Worm (Caenorhabditis elegans) whole organism, L4/young adult: ENCODE results near the gene Y41D4B.15.

Experiments
- W03F9.2 ChIP-seq: fragments of 150-350 bp; optimal IDR thresholded peaks from 2 replicates; lab custom pipeline; 2014; ENCODE audit warnings: missing biosample characterization, missing genetic modification characterization
- dao-5 ChIP-seq: sonication (generic microtip); optimal IDR thresholded peaks from 2 replicates; lab custom pipeline; 2016; ENCODE audit warnings: missing genotype, missing genetic modification characterization, moderate library complexity, missing compliant biosample characterization
- him-1 ChIP-seq: sonication (generic microtip); optimal IDR thresholded peaks from 2 replicates; lab custom pipeline; 2016; ENCODE audit warnings: missing genotype, missing genetic modification reagents, missing genetic modification characterization, missing compliant biosample characterization

DNA sequence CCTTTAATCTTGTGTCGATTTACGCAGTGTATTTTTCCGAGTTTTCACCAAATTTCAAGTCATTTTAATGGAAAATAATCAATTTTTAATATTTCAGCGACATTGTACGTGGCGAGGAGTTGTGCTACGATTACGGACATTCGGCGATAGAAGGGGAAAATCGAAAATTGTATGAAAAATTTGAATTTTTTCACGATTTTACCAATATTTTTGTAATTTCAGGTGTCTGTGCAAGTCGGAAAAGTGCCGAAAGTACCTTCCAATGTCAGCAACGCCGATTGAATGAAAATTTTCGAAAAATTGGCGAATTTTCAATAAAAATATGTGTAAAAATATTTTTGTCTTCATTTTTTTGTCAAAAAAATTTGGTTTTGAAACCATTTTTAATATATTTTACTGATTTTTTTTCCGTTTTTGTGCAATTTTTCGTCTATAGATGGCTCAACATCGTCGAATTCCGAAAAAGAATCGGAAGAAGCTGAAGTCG lies 41.4 kb downstream of the Y41D4B.15 start, which contains the start of gene Y41D4B.11:
- TF ChIP-seq him-1 (no peak), W03F9.2 (tag; lab: Kevin White, UChicago) (no peak), dao-5 (tag; lab: Kevin White, UChicago) (no peak)
